Worm (Caenorhabditis elegans): ENCODE results near the gene gcy-4.

Gene gcy-4

ce11 chrII:10315252-10315651 is 6.6 kb upstream of the gcy-4 start, which contains the start of gene idpp-8:
Gene idpp-8 (plus strand): TSS chrII:10315552.
- TF ChIP-seq drap-1 (GFP tag; optimal IDR thresholded peaks at IDR 0.05) (no peak), mep-1 (tag; optimal IDR thresholded peaks at IDR 0.05) (no peak), ceh-43 (GFP tag; optimal IDR thresholded peaks at IDR 0.05) (no peak), pha-4 (tag; optimal IDR thresholded peaks at IDR 0.05) (no peak), ceh-39 (tag; optimal IDR thresholded peaks at IDR 0.05) (no peak), elt-3 (tag; optimal IDR thresholded peaks at IDR 0.05) (no peak), mls-2 (tag; optimal IDR thresholded peaks at IDR 0.05) (no peak), lin-13 (tag; optimal IDR thresholded peaks at IDR 0.05) (no peak), nhr-237 (tag; optimal IDR thresholded peaks at IDR 0.05) (no peak)

ce11 chrII:10311973-10312372 is 3.3 kb upstream of the gcy-4 start, which contains the start of gene srlf-34:
Gene srlf-34 (plus strand): TSS chrII:10312293.
- TF ChIP-seq lin-32 (GFP tag; optimal IDR thresholded peaks at IDR 0.05) (no peak), bed-3 (GFP tag; optimal IDR thresholded peaks at IDR 0.05) (no peak)

DNA sequence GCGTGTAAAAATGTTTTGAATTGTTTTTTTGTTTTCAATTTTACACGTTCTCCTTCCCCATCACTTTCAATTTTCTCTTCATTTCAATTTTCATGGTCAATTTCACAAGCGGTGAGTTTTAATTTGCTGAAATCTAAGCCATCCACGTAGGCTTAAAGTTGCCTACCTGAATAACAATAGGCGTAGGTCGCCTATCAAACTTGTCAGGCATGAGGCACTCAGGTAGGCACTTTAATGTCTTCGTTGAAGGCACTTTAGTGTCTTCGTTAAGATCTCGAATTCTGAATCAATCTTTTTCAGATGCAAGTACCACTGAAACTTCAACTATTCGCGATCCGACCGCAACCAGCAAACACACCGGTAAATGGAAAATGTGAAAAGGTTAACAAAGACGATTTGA is 711 bp upstream of the gcy-4 start, which contains the start of gene ZK970.8:
ZK970.8 (plus strand) TSS at position 301 of the 400 bp plus-strand sequence.
- TF ChIP-seq snpc-4 (tag; optimal IDR thresholded peaks at IDR 0.05) (no peak), sem-2 (GFP tag; optimal IDR thresholded peaks at IDR 0.05) (no peak), drap-1 (GFP tag; optimal IDR thresholded peaks at IDR 0.05) (no peak), lsy-2 (tag; optimal IDR thresholded peaks at IDR 0.05) (no peak), nhr-76 (tag; optimal IDR thresholded peaks at IDR 0.05) (no peak), zip-8 (tag; optimal IDR thresholded peaks at IDR 0.05) (no peak), lin-13 (tag; optimal IDR thresholded peaks at IDR 0.05) (no peak), elt-1 (tag; optimal IDR thresholded peaks at IDR 0.05; ENCODE audit: borderline replicate concordance, insufficient read depth) (no peak), blmp-1 (tag; optimal IDR thresholded peaks at IDR 0.05) (no peak), cnd-1 (tag; optimal IDR thresholded peaks at IDR 0.05) (no peak), ztf-11 (tag; optimal IDR thresholded peaks at IDR 0.05) (no peak), mls-2 (tag; optimal IDR thresholded peaks at IDR 0.05) (no peak), unc-39 (tag; optimal IDR thresholded peaks at IDR 0.05) (no peak), unc-62 (GFP tag; optimal IDR thresholded peaks at IDR 0.05) (no peak), hlh-1 (tag; optimal IDR thresholded peaks at IDR 0.05) (no peak), bed-3 (GFP tag; optimal IDR thresholded peaks at IDR 0.05) (no peak), tbx-8 (GFP tag; optimal IDR thresholded peaks at IDR 0.05) (no peak), nhr-12 (tag; optimal IDR thresholded peaks at IDR 0.05) (no peak)

DNA sequence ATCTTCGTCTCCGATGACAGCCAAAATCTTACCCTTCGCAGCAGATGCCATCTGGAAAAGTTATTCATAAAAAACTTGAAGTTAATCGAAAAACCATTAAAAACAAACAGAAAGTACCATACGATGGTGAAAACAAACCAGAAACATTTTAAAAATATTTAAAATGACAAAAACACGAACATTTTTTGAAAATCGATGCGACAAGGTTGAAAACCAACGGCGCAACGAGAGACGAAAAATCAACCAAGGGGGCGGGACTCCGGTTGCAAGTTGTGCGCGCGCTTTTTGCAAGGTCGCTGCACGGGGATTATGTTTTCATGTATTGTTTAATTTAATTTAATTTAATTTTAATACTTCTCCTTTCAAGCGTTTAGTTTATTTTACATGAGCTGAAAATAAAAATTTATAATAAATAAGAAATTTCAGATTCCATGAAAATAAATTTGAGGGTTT is 4.9 kb downstream of the gcy-4 start, which contains the start of gene vha-9:
vha-9 (minus strand) TSS at position 51 of the 453 bp plus-strand sequence.
- TF ChIP-seq sptf-1 (tag; optimal IDR thresholded peaks at IDR 0.05) (peak; percentile 74), bed-3 (GFP tag; optimal IDR thresholded peaks at IDR 0.05) (peak; percentile 11), lsy-2 (tag; optimal IDR thresholded peaks at IDR 0.05) (peak; percentile 57), ceh-43 (GFP tag; optimal IDR thresholded peaks at IDR 0.05) (no peak), sem-2 (GFP tag; optimal IDR thresholded peaks at IDR 0.05) (no peak), unc-62 (GFP tag; optimal IDR thresholded peaks at IDR 0.05) (no peak), unc-120 (tag; optimal IDR thresholded peaks at IDR 0.05; ENCODE audit: poor library complexity, severe bottlenecking) (no peak), mep-1 (tag; optimal IDR thresholded peaks at IDR 0.05) (peak; percentile 56), ces-1 (GFP tag; optimal IDR thresholded peaks at IDR 0.05) (peak; percentile 91), lin-32 (GFP tag; optimal IDR thresholded peaks at IDR 0.05) (no peak), M03D4.4 (tag; optimal IDR thresholded peaks at IDR 0.05) (peak; percentile 13), pha-4 (tag; optimal IDR thresholded peaks at IDR 0.05) (peak; percentile 7), nhr-2 (tag; optimal IDR thresholded peaks at IDR 0.05) (peak; percentile 3), hlh-1 (tag; optimal IDR thresholded peaks at IDR 0.05) (peak; percentile 28)

DNA sequence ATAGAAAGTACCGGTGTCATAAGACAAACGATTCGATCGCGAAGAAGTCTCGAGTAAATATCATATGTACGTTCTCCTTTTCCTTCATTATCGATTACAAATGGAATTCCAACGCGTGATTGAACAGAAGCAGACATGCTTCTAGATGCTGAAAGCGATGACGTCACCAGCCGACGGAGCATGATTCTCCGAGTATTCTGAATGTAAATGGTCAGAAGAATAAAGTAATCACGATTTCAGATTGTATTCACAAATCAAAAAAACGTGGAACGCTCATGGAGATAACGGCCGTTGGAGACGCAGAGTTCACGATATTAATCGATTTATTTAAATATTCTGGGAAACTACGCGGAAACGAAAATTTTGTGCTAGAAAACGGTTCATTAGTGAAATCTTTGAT is 6.0 kb downstream of the gcy-4 start, which contains the start of gene clpp-1:
clpp-1 (minus strand) TSS at position 197 of the 400 bp plus-strand sequence.
- TF ChIP-seq snpc-4 (tag; optimal IDR thresholded peaks at IDR 0.05) (no peak), zip-8 (tag; optimal IDR thresholded peaks at IDR 0.05) (peak; percentile 17), sem-2 (GFP tag; optimal IDR thresholded peaks at IDR 0.05) (no peak), nhr-237 (tag; optimal IDR thresholded peaks at IDR 0.05) (no peak), ceh-39 (tag; optimal IDR thresholded peaks at IDR 0.05) (no peak)

Measured in whole organism, mixed stage, embryonic.